Worm (Caenorhabditis elegans) whole organism, L4 larva: ENCODE measurements around the gene spig-8.

ENCODE experiments used
- Y5F2A.4 ChIP-seq: fragments of 200-800 bp; sonication (Bioruptor generic); optimal IDR thresholded peaks from 2 replicates; lab custom pipeline; 2018; ENCODE audit warnings: mild to moderate bottlenecking, missing genetic modification characterization, missing compliant biosample characterization
- ZK546.5 ChIP-seq, 2 experiments: sonication (generic microtip); optimal IDR thresholded peaks; 2 replicates each; lab custom pipeline; 2017; ENCODE audit warnings: missing biosample characterization in 2 of 2, missing genetic modification characterization in 2 of 2

DNA sequence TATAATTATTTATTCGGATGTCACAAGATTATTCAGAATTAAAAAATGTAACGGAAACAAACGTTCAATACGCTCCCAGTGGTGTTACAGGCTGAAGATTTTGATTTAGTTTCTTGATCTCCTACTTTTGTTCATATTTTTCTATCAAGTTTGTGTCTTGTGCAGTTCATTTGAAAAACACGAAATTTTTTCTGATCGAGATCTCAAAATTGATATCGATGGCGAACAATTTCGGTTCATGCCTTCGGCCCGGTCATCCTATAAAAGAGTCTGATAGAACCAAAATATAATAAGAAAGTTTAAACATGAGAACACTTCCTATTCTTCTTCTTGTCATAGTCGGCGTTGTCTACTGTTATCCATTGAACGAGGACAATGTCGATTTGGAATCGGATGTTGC, 47.4 kb upstream of the spig-8 start, which contains the start of gene drd-10:
- TF ChIP-seq Y5F2A.4 (GFP tag; lab: Kevin White, UChicago) (no peak), ZK546.5 (tag; optimal IDR thresholded peaks at IDR 0.05; lab: Kevin White, UChicago) (no peak)
